Worm (Caenorhabditis elegans) whole organism, mixed stage, embryonic: ENCODE data around the gene F54D10.8.

Experiments
- lsy-2 ChIP-seq: fragments of 150-350 bp; optimal IDR thresholded peaks from 2 replicates; lab custom pipeline; 2014; ENCODE audit warnings: missing biosample characterization, missing genetic modification characterization
- snpc-4 ChIP-seq: fragments of 150-350 bp; optimal IDR thresholded peaks from 2 replicates; lab custom pipeline; 2014; ENCODE audit warnings: missing biosample characterization, missing genetic modification characterization

- TF ChIP-seq snpc-4 (tag; lab: Kevin White, UChicago) = no peak
- no peak for TF ChIP-seq lsy-2 (tag; lab: Kevin White, UChicago)
These were observed 42.4 kb downstream of the F54D10.8 start, which contains the start of gene T24E12.1 for ce11 chrII:3785257-3785656.
